Worm (Caenorhabditis elegans) whole organism, young adult: Measurements from ENCODE around the gene aakg-5.
A peak's percentile ranks its signal among the peaks of the same experiment; 100 is the strongest.

Source experiments
- B0035.1 ChIP-seq: sonication (generic microtip); optimal IDR thresholded peaks from 2 replicates; lab custom pipeline; 2016; ENCODE audit warnings: missing genetic modification characterization, mild to moderate bottlenecking, missing compliant biosample characterization, missing genotype, missing genetic modification reagents
- ama-1 ChIP-seq, 3 experiments: fragments of 150-350 bp in 1 of 3; sonication (generic microtip) in 2 of 3; optimal IDR thresholded peaks; 2 replicates each; lab custom pipeline; 2014 to 2018; ENCODE audit warnings: missing biosample characterization in 2 of 3, missing genetic modification characterization in 2 of 3, missing genetic modification reagents in 2 of 3
- dpff-1 ChIP-seq: sonication (generic microtip); optimal IDR thresholded peaks from 2 replicates; lab custom pipeline; 2017; ENCODE audit warnings: mild to moderate bottlenecking, missing genetic modification characterization, missing compliant biosample characterization
- dpl-1 ChIP-seq: fragments of 150-350 bp; optimal IDR thresholded peaks from 2 replicates; lab custom pipeline; 2014; ENCODE audit warnings: missing biosample characterization, missing genetic modification reagents, missing genetic modification characterization
- let-526 ChIP-seq: fragments of 200-800 bp; sonication (Bioruptor generic); IDR thresholded peaks from 2 replicates; pipeline ENCODE4 v1.3.6; 2022; ENCODE audit warnings: missing genetic modification reagents, missing genetic modification characterization, missing compliant biosample characterization
- lin-54 ChIP-seq: fragments of 200-800 bp; sonication (Bioruptor generic); optimal IDR thresholded peaks from 2 replicates; lab custom pipeline; 2018; ENCODE audit warnings: mild to moderate bottlenecking, missing genetic modification characterization, missing compliant biosample characterization
- mcd-1 ChIP-seq: fragments of 200-800 bp; sonication (Bioruptor generic); IDR thresholded peaks from 2 replicates; pipeline ENCODE4 v1.3.6; 2022; ENCODE audit warnings: missing genetic modification reagents, missing genetic modification characterization, missing compliant biosample characterization
- nhr-120 ChIP-seq: fragments of 200-800 bp; sonication (Bioruptor generic); IDR thresholded peaks from 2 replicates; pipeline ENCODE4 v1.3.6; 2022; ENCODE audit warnings: missing genetic modification characterization, missing compliant biosample characterization
- pbrm-1 ChIP-seq: fragments of 200-800 bp; sonication (Bioruptor generic); IDR thresholded peaks from 2 replicates; pipeline ENCODE4 v1.3.6; 2022; ENCODE audit warnings: missing genetic modification reagents, missing genetic modification characterization, missing compliant biosample characterization
- snpc-4 ChIP-seq, 5 experiments: fragments of 150-350 bp in 1 of 5; sonication (generic microtip) in 4 of 5; optimal IDR thresholded peaks; 2 replicates each; lab custom pipeline; 2014 to 2018; ENCODE audit warnings: missing genetic modification characterization in 5 of 5, missing biosample characterization in 3 of 5, antibody characterized with exemption in 2 of 5, mild to moderate bottlenecking in 2 of 5, missing compliant biosample characterization in 2 of 5, missing genotype in 2 of 5, moderate library complexity in 2 of 5, missing genetic modification reagents in 1 of 5
- tlf-1 ChIP-seq: fragments of 200-800 bp; sonication (Bioruptor generic); optimal IDR thresholded peaks from 2 replicates; lab custom pipeline; 2018; ENCODE audit warnings: mild to moderate bottlenecking, missing genetic modification characterization, missing compliant biosample characterization

DNA sequence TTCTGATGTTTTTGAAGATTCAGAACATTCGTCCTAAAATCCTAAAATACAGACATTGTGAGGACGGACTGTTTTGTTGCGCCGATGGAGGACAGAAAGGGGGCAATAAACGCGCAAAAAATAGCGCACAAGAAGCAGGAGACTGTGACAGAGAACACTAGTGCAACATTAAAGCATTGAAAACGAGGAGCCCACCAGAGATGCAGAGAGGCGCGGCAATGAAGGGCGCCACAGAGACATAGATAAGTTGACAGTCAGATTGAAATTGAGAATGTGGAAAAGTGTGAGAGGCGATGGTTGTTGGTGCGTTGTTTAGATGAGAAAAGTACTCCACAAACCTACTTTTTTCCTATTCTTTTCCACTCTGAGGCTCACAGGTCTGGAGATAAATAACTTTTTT is at the start of gene aakg-5:
- TF ChIP-seq snpc-4 (GFP tag; optimal IDR thresholded peaks at IDR 0.05; lab: Kevin White, UChicago) = no peak
- TF ChIP-seq snpc-4 (tag; optimal IDR thresholded peaks at IDR 0.05; lab: Kevin White, UChicago) = peak in 1 of 4 experiments; percentile 64
- TF ChIP-seq B0035.1 (tag; lab: Kevin White, UChicago) = no peak
- TF ChIP-seq let-526 (GFP tag; lab: Robert Waterston, UW) = no peak
- TF ChIP-seq ama-1 (optimal IDR thresholded peaks at IDR 0.05; lab: Kevin White, UChicago) = no peak
- TF ChIP-seq ama-1 (GFP tag; optimal IDR thresholded peaks at IDR 0.05; lab: Kevin White, UChicago) = no peak
- TF ChIP-seq pbrm-1 (GFP tag; lab: Robert Waterston, UW) = no peak
- TF ChIP-seq tlf-1 (GFP tag; lab: Kevin White, UChicago) = no peak
- TF ChIP-seq nhr-120 (GFP tag; lab: Robert Waterston, UW) = no peak
- peak; percentile 16 for TF ChIP-seq lin-54 (GFP tag; lab: Kevin White, UChicago)
- no peak for TF ChIP-seq dpff-1 (tag; lab: Kevin White, UChicago)
- TF ChIP-seq dpl-1 (GFP tag; lab: Kevin White, UChicago) = no peak
- TF ChIP-seq mcd-1 = no peak
